Fruit fly (Drosophila melanogaster) whole organism, embryonic: ENCODE results near the gene Mst85C.

Experiments
- Atf6 ChIP-seq: fragments of 200-800 bp; sonication (Bioruptor generic); IDR thresholded peaks from 2 replicates; pipeline ENCODE4 v1.3.6; 2022; ENCODE audit warnings: missing biosample characterization, missing genetic modification characterization
- CG10147 ChIP-seq: fragments of 200-800 bp; sonication (Bioruptor generic); optimal IDR thresholded peaks from 2 replicates; lab custom pipeline; 2019; ENCODE audit warnings: missing biosample characterization, mild to moderate bottlenecking, missing genetic modification characterization, moderate library complexity
- CG10959 ChIP-seq: fragments of 200-800 bp; sonication (Bioruptor generic); IDR thresholded peaks from 2 replicates; pipeline ENCODE4 v1.3.6; 2022; ENCODE audit warnings: missing biosample characterization, missing genetic modification characterization
- CG11696 ChIP-seq: fragments of 200-800 bp; sonication (Bioruptor generic); IDR thresholded peaks from 2 replicates; pipeline ENCODE4 v1.3.6; 2022; ENCODE audit warnings: missing biosample characterization, missing genetic modification characterization
- CG1529 ChIP-seq: fragments of 200-800 bp; sonication (Bioruptor generic); optimal IDR thresholded peaks from 3 replicates; lab custom pipeline; 2018; ENCODE audit warnings: missing biosample characterization, missing genetic modification characterization
- CG1603 ChIP-seq: fragments of 200-800 bp; sonication (Bioruptor generic); optimal IDR thresholded peaks from 2 replicates; lab custom pipeline; 2019; ENCODE audit warnings: missing biosample characterization, mild to moderate bottlenecking, missing genetic modification characterization, moderate library complexity
- CG2116 ChIP-seq: fragments of 200-800 bp; sonication (Bioruptor generic); optimal IDR thresholded peaks from 3 replicates; lab custom pipeline; 2018; ENCODE audit warnings: missing biosample characterization, mild to moderate bottlenecking, missing genetic modification characterization
- CG34422 ChIP-seq: fragments of 200-800 bp; sonication (Bioruptor generic); IDR thresholded peaks from 3 replicates; pipeline ENCODE4 v1.3.6; 2022; ENCODE audit warnings: missing biosample characterization, missing genetic modification characterization
- CG6175 ChIP-seq: fragments of 200-800 bp; sonication (Bioruptor generic); IDR thresholded peaks from 3 replicates; pipeline ENCODE4 v1.3.6; 2022; ENCODE audit warnings: missing biosample characterization, missing genetic modification characterization
- CG6654 ChIP-seq: fragments of 200-800 bp; sonication (Bioruptor generic); optimal IDR thresholded peaks from 2 replicates; lab custom pipeline; 2017; ENCODE audit warnings: missing biosample characterization, mild to moderate bottlenecking, missing genetic modification characterization
- CG6765 ChIP-seq: fragments of 200-800 bp; sonication (Bioruptor generic); optimal IDR thresholded peaks from 3 replicates; lab custom pipeline; 2017; ENCODE audit warnings: missing biosample characterization, mild to moderate bottlenecking, missing genetic modification characterization
- CG6813 ChIP-seq: fragments of 200-800 bp; sonication (Bioruptor generic); optimal IDR thresholded peaks from 2 replicates; lab custom pipeline; 2017; ENCODE audit warnings: missing biosample characterization, missing genetic modification characterization, mild to moderate bottlenecking, moderate library complexity, missing genetic modification reagents
- CG6854 ChIP-seq: fragments of 200-800 bp; sonication (Bioruptor generic); optimal IDR thresholded peaks from 3 replicates; lab custom pipeline; 2017; ENCODE audit warnings: missing biosample characterization, mild to moderate bottlenecking, missing genetic modification characterization
- CG7556 ChIP-seq: fragments of 200-800 bp; sonication (Bioruptor generic); optimal IDR thresholded peaks from 2 replicates; lab custom pipeline; 2017; ENCODE audit warnings: missing biosample characterization, mild to moderate bottlenecking, missing genetic modification characterization
- CrebB ChIP-seq: fragments of 200-800 bp; sonication (Bioruptor generic); optimal IDR thresholded peaks from 3 replicates; lab custom pipeline; 2018; ENCODE audit warnings: missing biosample characterization, mild to moderate bottlenecking, missing genetic modification characterization
- D ChIP-seq, 2 experiments: fragments of 200-800 bp in 1 of 2; fragments of >200 bp in 1 of 2; sonication (Bioruptor generic) in 1 of 2; optimal IDR thresholded peaks; 2 replicates in 1 of 2; 3 replicates in 1 of 2; lab custom pipeline; 2017; ENCODE audit warnings: mild to moderate bottlenecking in 1 of 2, missing biosample characterization in 1 of 2, missing genetic modification characterization in 1 of 2, missing genetic modification reagents in 1 of 2
- E2f1 ChIP-seq: fragments of 200-800 bp; sonication (Bioruptor generic); IDR thresholded peaks from 2 replicates; pipeline ENCODE4 v1.3.6; 2022; ENCODE audit warnings: missing biosample characterization, missing genetic modification characterization
- Fer2 ChIP-seq: fragments of 200-800 bp; sonication (Bioruptor generic); optimal IDR thresholded peaks from 2 replicates; lab custom pipeline; 2018; ENCODE audit warnings: missing biosample characterization, mild to moderate bottlenecking, missing genetic modification characterization, moderate library complexity
- Fer3 ChIP-seq: fragments of 200-800 bp; sonication (Bioruptor generic); optimal IDR thresholded peaks from 2 replicates; lab custom pipeline; 2018; ENCODE audit warnings: missing biosample characterization, mild to moderate bottlenecking, missing genetic modification characterization, moderate library complexity
- HHEX ChIP-seq: fragments of 200-800 bp; sonication (Bioruptor generic); optimal IDR thresholded peaks from 3 replicates; lab custom pipeline; 2017; ENCODE audit warnings: missing biosample characterization, mild to moderate bottlenecking, missing genetic modification characterization, missing genetic modification reagents
- Hsf ChIP-seq: fragments of 200-800 bp; sonication (Bioruptor generic); optimal IDR thresholded peaks from 3 replicates; lab custom pipeline; 2016; ENCODE audit warnings: missing biosample characterization, missing genetic modification characterization
- Med ChIP-seq: fragments of 200-800 bp; sonication (Bioruptor generic); peaks from one replicate; lab custom pipeline; 2016; ENCODE audit warnings: missing biosample characterization, missing genetic modification characterization, mild to moderate bottlenecking, inconsistent platforms, moderate library complexity
- Mes4 ChIP-seq: fragments of 200-800 bp; sonication (Bioruptor generic); optimal IDR thresholded peaks from 2 replicates; lab custom pipeline; 2016; ENCODE audit warnings: missing biosample characterization, missing genetic modification characterization
- NC2β ChIP-seq: fragments of 200-800 bp; sonication (Bioruptor generic); optimal IDR thresholded peaks from 2 replicates; lab custom pipeline; 2016; ENCODE audit warnings: missing biosample characterization, missing genetic modification characterization
- Oli ChIP-seq: fragments of 200-800 bp; sonication (Bioruptor generic); optimal IDR thresholded peaks from 2 replicates; lab custom pipeline; 2018; ENCODE audit warnings: missing biosample characterization, mild to moderate bottlenecking, missing genetic modification characterization, moderate library complexity
- Sry-β ChIP-seq: fragments of 200-800 bp; sonication (Bioruptor generic); optimal IDR thresholded peaks from 2 replicates; lab custom pipeline; 2018; ENCODE audit warnings: missing biosample characterization, mild to moderate bottlenecking, missing genetic modification characterization, moderate library complexity
- Ssrp ChIP-seq: fragments of 200-800 bp; sonication (Bioruptor generic); optimal IDR thresholded peaks from 2 replicates; lab custom pipeline; 2018; ENCODE audit warnings: missing biosample characterization, mild to moderate bottlenecking, missing genetic modification characterization, moderate library complexity
- Trl ChIP-seq, 3 experiments: fragments of >200 bp in 2 of 3; fragments of 200-800 bp in 1 of 3; sonication (Bioruptor generic) in 1 of 3; optimal IDR thresholded peaks; 2 replicates in 1 of 3; 3 replicates in 2 of 3; lab custom pipeline; 2016 to 2017; ENCODE audit warnings: missing biosample characterization in 1 of 3, missing genetic modification characterization in 1 of 3
- abd-A ChIP-seq: fragments of 200-800 bp; sonication (Bioruptor generic); optimal IDR thresholded peaks from 3 replicates; lab custom pipeline; 2019; ENCODE audit warnings: missing biosample characterization, mild to moderate bottlenecking, missing genetic modification characterization, moderate library complexity
- aop ChIP-seq: fragments of 200-800 bp; sonication (Bioruptor generic); IDR thresholded peaks from 2 replicates; pipeline ENCODE4 v1.3.6; 2022; ENCODE audit warnings: missing biosample characterization, missing genetic modification characterization
- ap ChIP-seq: fragments of 200-800 bp; sonication (Bioruptor generic); IDR thresholded peaks from 2 replicates; pipeline ENCODE4 v1.3.6; 2022; ENCODE audit warnings: missing biosample characterization, missing genetic modification characterization
- az2 ChIP-seq: fragments of 200-800 bp; sonication (Bioruptor generic); optimal IDR thresholded peaks from 3 replicates; lab custom pipeline; 2016; ENCODE audit warnings: missing biosample characterization, missing genetic modification characterization
- bowl ChIP-seq: fragments of 200-800 bp; sonication (Bioruptor generic); IDR thresholded peaks from 2 replicates; pipeline ENCODE4 v1.3.6; 2022; ENCODE audit warnings: missing biosample characterization, missing genetic modification characterization
- croc ChIP-seq: fragments of 200-800 bp; sonication (Bioruptor generic); conservative IDR thresholded peaks from 3 replicates; pipeline ENCODE4 v1.3.6; 2022; ENCODE audit warnings: missing biosample characterization, missing genetic modification characterization
- crol ChIP-seq: fragments of 200-800 bp; sonication (Bioruptor generic); IDR thresholded peaks from 2 replicates; pipeline ENCODE4 v1.3.6; 2022; ENCODE audit warnings: missing biosample characterization, missing genetic modification characterization
- cwo ChIP-seq: fragments of 200-800 bp; sonication (Bioruptor generic); optimal IDR thresholded peaks from 3 replicates; lab custom pipeline; 2017; ENCODE audit warnings: missing biosample characterization, missing genetic modification characterization, mild to moderate bottlenecking, moderate library complexity, missing genetic modification reagents
- emc ChIP-seq: fragments of 200-800 bp; sonication (Bioruptor generic); optimal IDR thresholded peaks from 2 replicates; lab custom pipeline; 2016; ENCODE audit warnings: missing biosample characterization, missing genetic modification characterization
- fd102C ChIP-seq: fragments of 200-800 bp; sonication (Bioruptor generic); optimal IDR thresholded peaks from 2 replicates; lab custom pipeline; 2018; ENCODE audit warnings: missing biosample characterization, mild to moderate bottlenecking, missing genetic modification characterization, moderate library complexity
- fd96Cb ChIP-seq: fragments of 200-800 bp; sonication (Bioruptor generic); optimal IDR thresholded peaks from 2 replicates; lab custom pipeline; 2018; ENCODE audit warnings: missing biosample characterization, mild to moderate bottlenecking, missing genetic modification characterization, moderate library complexity
- kni ChIP-seq: fragments of 200-800 bp; sonication (Bioruptor generic); optimal IDR thresholded peaks from 3 replicates; lab custom pipeline; 2017; ENCODE audit warnings: mild to moderate bottlenecking, missing biosample characterization, missing genetic modification reagents, missing genetic modification characterization
- lab ChIP-seq: fragments of 200-800 bp; sonication (Bioruptor generic); optimal IDR thresholded peaks from 3 replicates; lab custom pipeline; 2017; ENCODE audit warnings: missing biosample characterization, missing genetic modification characterization, mild to moderate bottlenecking, moderate library complexity, missing genetic modification reagents
- org-1 ChIP-seq: fragments of 200-800 bp; sonication (Bioruptor generic); optimal IDR thresholded peaks from 2 replicates; lab custom pipeline; 2017; ENCODE audit warnings: missing biosample characterization, missing genetic modification characterization
- so ChIP-seq: fragments of 200-800 bp; sonication (Bioruptor generic); IDR thresholded peaks from 3 replicates; pipeline ENCODE4 v1.3.6; 2022; ENCODE audit warnings: missing biosample characterization, missing genetic modification characterization
- tll ChIP-seq, 2 experiments: fragments of 200-800 bp in 1 of 2; fragments of >200 bp in 1 of 2; sonication (Bioruptor generic) in 1 of 2; optimal IDR thresholded peaks; 2 replicates each; lab custom pipeline; 2017 to 2019; ENCODE audit warnings: missing biosample characterization in 2 of 2, missing genetic modification characterization in 2 of 2, mild to moderate bottlenecking in 1 of 2, moderate library complexity in 1 of 2
- trem ChIP-seq: fragments of 200-800 bp; optimal IDR thresholded peaks from 3 replicates; lab custom pipeline; 2019; ENCODE audit warnings: missing biosample characterization, mild to moderate bottlenecking, missing genetic modification characterization, moderate library complexity
- usp ChIP-seq: fragments of >200 bp; optimal IDR thresholded peaks from 2 replicates; lab custom pipeline; 2017; ENCODE audit warnings: missing biosample characterization, missing genetic modification characterization
- wdn ChIP-seq: fragments of 200-800 bp; sonication (Bioruptor generic); IDR thresholded peaks from 2 replicates; pipeline ENCODE4 v1.3.6; 2022; ENCODE audit warnings: missing biosample characterization, missing genetic modification characterization
- zen ChIP-seq: fragments of 200-800 bp; sonication (Bioruptor generic); optimal IDR thresholded peaks from 3 replicates; lab custom pipeline; 2018; ENCODE audit warnings: missing biosample characterization, mild to moderate bottlenecking, missing genetic modification characterization, moderate library complexity

Mst85C gene

dm6 chr3R:9057398-9058058 lies 9.1 kb downstream of the Mst85C start (continued):
- peak; percentile 84 for TF ChIP-seq CG6654 (GFP tag; lab: Kevin White, UChicago)
- TF ChIP-seq cwo (GFP tag; lab: Kevin White, UChicago): peak; percentile 98
- peak; percentile 95 for TF ChIP-seq CG6813
- peak; percentile 97 for TF ChIP-seq zen (tag; lab: Kevin White, UChicago)
- peak; percentile 98 for TF ChIP-seq fd96Cb (tag; lab: Kevin White, UChicago)
- TF ChIP-seq CG11696: no peak
- TF ChIP-seq CG6175 (GFP tag; lab: Robert Waterston, UW): no peak
- peak in 1 of 2 experiments; percentile 72 for TF ChIP-seq tll (GFP tag; optimal IDR thresholded peaks at IDR 0.05; lab: Kevin White, UChicago)
- TF ChIP-seq Trl (optimal IDR thresholded peaks at IDR 0.05; lab: Kevin White, UChicago): peak; percentile 97 to 98
- peak; percentile 47 for TF ChIP-seq Trl (GFP tag; optimal IDR thresholded peaks at IDR 0.05; lab: Kevin White, UChicago)
- TF ChIP-seq Sry-β (GFP tag; lab: Kevin White, UChicago): peak; percentile 79
- TF ChIP-seq aop: no peak
- TF ChIP-seq Ssrp (tag; lab: Kevin White, UChicago): peak; percentile 98
- TF ChIP-seq Med (GFP tag; lab: Kevin White, UChicago): peak; percentile 85
- TF ChIP-seq abd-A (tag; lab: Kevin White, UChicago): peak; percentile 100
- TF ChIP-seq kni (GFP tag; lab: Kevin White, UChicago): peak; percentile 96
- no peak for TF ChIP-seq E2f1
- no peak for TF ChIP-seq so (GFP tag; lab: Robert Waterston, UW)
- peak; percentile 99 for TF ChIP-seq lab (GFP tag; lab: Kevin White, UChicago)
- peak; percentile 90 for TF ChIP-seq croc (GFP tag; lab: Robert Waterston, UW)
- peak; percentile 99 for TF ChIP-seq CG10147 (GFP tag; lab: Kevin White, UChicago)
- peak; percentile 88 for TF ChIP-seq CG2116 (GFP tag; lab: Kevin White, UChicago)
- peak; percentile 21 for TF ChIP-seq NC2β (GFP tag; lab: Kevin White, UChicago)
- peak; percentile 63 for TF ChIP-seq Mes4 (GFP tag; lab: Kevin White, UChicago)
- TF ChIP-seq CG1603 (tag; lab: Kevin White, UChicago): peak; percentile 74
- no peak for TF ChIP-seq ap
- TF ChIP-seq trem: peak; percentile 96
- TF ChIP-seq fd102C: peak; percentile 83
- TF ChIP-seq usp (GFP tag; lab: Kevin White, UChicago): no peak
- TF ChIP-seq Fer3: peak; percentile 98
- peak; percentile 95 for TF ChIP-seq org-1 (GFP tag; lab: Kevin White, UChicago)
- TF ChIP-seq CG1529 (GFP tag; lab: Kevin White, UChicago): peak; percentile 95
- TF ChIP-seq Oli: peak; percentile 97
- no peak for TF ChIP-seq Atf6 (GFP tag; lab: Robert Waterston, UW)
- TF ChIP-seq wdn: no peak
- TF ChIP-seq Fer2: peak; percentile 97
- TF ChIP-seq emc: no peak
- TF ChIP-seq CG34422: no peak
- no peak for TF ChIP-seq crol (GFP tag; lab: Robert Waterston, UW)
- peak; percentile 92 for TF ChIP-seq CrebB (tag; lab: Kevin White, UChicago)
- no peak for TF ChIP-seq D (optimal IDR thresholded peaks at IDR 0.05; lab: Kevin White, UChicago)
- peak; percentile 95 for TF ChIP-seq D (GFP tag; optimal IDR thresholded peaks at IDR 0.05; lab: Kevin White, UChicago)
- peak; percentile 93 for TF ChIP-seq az2 (GFP tag; lab: Kevin White, UChicago)
- peak; percentile 95 for TF ChIP-seq HHEX (GFP tag; lab: Kevin White, UChicago)
- TF ChIP-seq CG7556 (GFP tag; lab: Kevin White, UChicago): peak; percentile 100
- no peak for TF ChIP-seq bowl (GFP tag; lab: Robert Waterston, UW)
- no peak for TF ChIP-seq CG10959 (GFP tag; lab: Robert Waterston, UW)
- peak; percentile 97 for TF ChIP-seq CG6765
- peak; percentile 98 for TF ChIP-seq CG6854 (GFP tag; lab: Kevin White, UChicago)
- peak; percentile 82 for TF ChIP-seq Hsf
